Fruit fly (Drosophila melanogaster) whole organism, prepupa: ENCODE data around the gene Hrd3.
A peak's percentile ranks its signal among the peaks of the same experiment; 100 is the strongest.

Source experiments
- Blimp-1 ChIP-seq: fragments of 200-800 bp; sonication (Bioruptor generic); optimal IDR thresholded peaks from 3 replicates; lab custom pipeline; 2017; ENCODE audit warnings: missing biosample characterization, missing genetic modification characterization, mild to moderate bottlenecking, moderate library complexity, missing genetic modification reagents
- CG10631 ChIP-seq: fragments of 200-800 bp; sonication (Bioruptor generic); optimal IDR thresholded peaks from 2 replicates; lab custom pipeline; 2016; ENCODE audit warnings: missing biosample characterization, missing genetic modification characterization
- CG11294 ChIP-seq: fragments of 200-800 bp; sonication (Bioruptor generic); IDR thresholded peaks from 2 replicates; pipeline ENCODE4 v1.3.6; 2022; ENCODE audit warnings: missing biosample characterization, missing genetic modification characterization
- CG11762 ChIP-seq: fragments of 200-800 bp; sonication (Bioruptor generic); optimal IDR thresholded peaks from 3 replicates; lab custom pipeline; 2016; ENCODE audit warnings: missing biosample characterization, missing genetic modification characterization; ENCODE audit not compliant: insufficient read depth
- CG15336 ChIP-seq: fragments of 200-800 bp; sonication (Bioruptor generic); IDR thresholded peaks from 2 replicates; pipeline ENCODE4 v1.3.6; 2022; ENCODE audit warnings: missing biosample characterization, missing genetic modification characterization
- CG1621 ChIP-seq: fragments of 200-800 bp; sonication (Bioruptor generic); optimal IDR thresholded peaks from 3 replicates; lab custom pipeline; 2018; ENCODE audit warnings: missing biosample characterization, mild to moderate bottlenecking, missing genetic modification characterization
- CG31627 ChIP-seq: fragments of 200-800 bp; sonication (Bioruptor generic); optimal IDR thresholded peaks from 3 replicates; lab custom pipeline; 2016; ENCODE audit warnings: missing biosample characterization, missing genetic modification characterization
- CG32006 ChIP-seq: fragments of 200-800 bp; sonication (Bioruptor generic); optimal IDR thresholded peaks from 3 replicates; lab custom pipeline; 2017; ENCODE audit warnings: missing biosample characterization, mild to moderate bottlenecking, missing genetic modification characterization
- CG34406 ChIP-seq: fragments of 200-800 bp; sonication (Bioruptor generic); optimal IDR thresholded peaks from 3 replicates; lab custom pipeline; 2016; ENCODE audit warnings: missing biosample characterization, missing genetic modification characterization
- CG3919 ChIP-seq: fragments of 200-800 bp; sonication (Bioruptor generic); optimal IDR thresholded peaks from 3 replicates; lab custom pipeline; 2016; ENCODE audit warnings: missing biosample characterization, missing genetic modification characterization
- CG4318 ChIP-seq: fragments of 200-800 bp; sonication (Bioruptor generic); optimal IDR thresholded peaks from 3 replicates; lab custom pipeline; 2017; ENCODE audit warnings: missing biosample characterization, mild to moderate bottlenecking, missing genetic modification characterization
- CG6163 ChIP-seq: fragments of 200-800 bp; sonication (Bioruptor generic); IDR thresholded peaks from 3 replicates; pipeline ENCODE4 v1.3.6; 2022; ENCODE audit warnings: missing biosample characterization, missing genetic modification characterization
- CG6808 ChIP-seq: fragments of 200-800 bp; sonication (Bioruptor generic); optimal IDR thresholded peaks from 3 replicates; lab custom pipeline; 2017; ENCODE audit warnings: missing biosample characterization, missing genetic modification characterization, mild to moderate bottlenecking, moderate library complexity, missing genetic modification reagents
- CG6854 ChIP-seq: fragments of 200-800 bp; sonication (Bioruptor generic); optimal IDR thresholded peaks from 2 replicates; lab custom pipeline; 2017; ENCODE audit warnings: missing biosample characterization, mild to moderate bottlenecking, missing genetic modification characterization
- CG7368 ChIP-seq: fragments of 200-800 bp; sonication (Bioruptor generic); optimal IDR thresholded peaks from 3 replicates; lab custom pipeline; 2016; ENCODE audit warnings: missing biosample characterization, missing genetic modification characterization
- CG8119 ChIP-seq: fragments of 200-800 bp; sonication (Bioruptor generic); IDR thresholded peaks from 3 replicates; pipeline ENCODE4 v1.3.6; 2022; ENCODE audit warnings: missing biosample characterization, missing genetic modification characterization
- CG8319 ChIP-seq: fragments of 200-800 bp; sonication (Bioruptor generic); optimal IDR thresholded peaks from 3 replicates; lab custom pipeline; 2016; ENCODE audit warnings: missing biosample characterization, missing genetic modification characterization
- CG8632 ChIP-seq: fragments of 200-800 bp; sonication (Bioruptor generic); optimal IDR thresholded peaks from 3 replicates; lab custom pipeline; 2016; ENCODE audit warnings: missing biosample characterization, missing genetic modification characterization
- Eip75B ChIP-seq: fragments of 200-800 bp; sonication (Bioruptor generic); optimal IDR thresholded peaks from 3 replicates; lab custom pipeline; 2016; ENCODE audit warnings: missing biosample characterization, missing genetic modification characterization
- Eip78C ChIP-seq: fragments of 200-800 bp; sonication (Bioruptor generic); peaks from one replicate; lab custom pipeline; 2016; ENCODE audit warnings: missing biosample characterization, missing genetic modification characterization
- Eip93F ChIP-seq: fragments of 200-800 bp; sonication (Bioruptor generic); optimal IDR thresholded peaks from 2 replicates; lab custom pipeline; 2016; ENCODE audit warnings: missing biosample characterization, mild to moderate bottlenecking, missing genetic modification characterization
- Ets21C ChIP-seq: fragments of 200-800 bp; sonication (Bioruptor generic); optimal IDR thresholded peaks from 3 replicates; lab custom pipeline; 2016; ENCODE audit warnings: missing biosample characterization, missing genetic modification characterization
- Ets96B ChIP-seq: fragments of 200-800 bp; optimal IDR thresholded peaks from 2 replicates; lab custom pipeline; 2019; ENCODE audit warnings: missing biosample characterization, mild to moderate bottlenecking, missing genetic modification characterization, moderate library complexity
- Gug ChIP-seq: fragments of 200-800 bp; sonication (Bioruptor generic); IDR thresholded peaks from 2 replicates; pipeline ENCODE4 v1.3.6; 2022; ENCODE audit warnings: missing biosample characterization, missing genetic modification characterization
- Hr38 ChIP-seq: sonication (Bioruptor generic); optimal IDR thresholded peaks from 2 replicates; lab custom pipeline; 2016; ENCODE audit warnings: missing biosample characterization, missing genetic modification characterization
- Hr39 ChIP-seq: fragments of 200-800 bp; sonication (Bioruptor generic); optimal IDR thresholded peaks from 2 replicates; lab custom pipeline; 2016; ENCODE audit warnings: missing biosample characterization, missing genetic modification characterization
- Hr4 ChIP-seq: fragments of 200-800 bp; sonication (Bioruptor generic); optimal IDR thresholded peaks from 3 replicates; lab custom pipeline; 2016; ENCODE audit warnings: missing biosample characterization, missing genetic modification characterization
- Met ChIP-seq: fragments of 200-800 bp; sonication (Bioruptor generic); optimal IDR thresholded peaks from 3 replicates; lab custom pipeline; 2016; ENCODE audit warnings: missing biosample characterization, missing genetic modification characterization
- Sox102F ChIP-seq: fragments of 200-800 bp; sonication (Bioruptor generic); optimal IDR thresholded peaks from 2 replicates; lab custom pipeline; 2016; ENCODE audit warnings: missing biosample characterization, mild to moderate bottlenecking, missing genetic modification characterization
- Sox14 ChIP-seq: fragments of 200-800 bp; sonication (Bioruptor generic); optimal IDR thresholded peaks from 3 replicates; lab custom pipeline; 2016; ENCODE audit warnings: missing biosample characterization, missing genetic modification characterization
- Sox15 ChIP-seq: fragments of 200-800 bp; sonication (Bioruptor generic); optimal IDR thresholded peaks from 3 replicates; lab custom pipeline; 2016; ENCODE audit warnings: missing biosample characterization, missing genetic modification characterization
- dac ChIP-seq: fragments of 200-800 bp; sonication (Bioruptor generic); optimal IDR thresholded peaks from 2 replicates; lab custom pipeline; 2017; ENCODE audit warnings: missing biosample characterization, mild to moderate bottlenecking, missing genetic modification characterization
- dsx ChIP-seq: fragments of 200-800 bp; optimal IDR thresholded peaks from 3 replicates; lab custom pipeline; 2019; ENCODE audit warnings: missing biosample characterization, mild to moderate bottlenecking, missing genetic modification characterization, moderate library complexity; ENCODE audit not compliant: poor library complexity, severe bottlenecking
- esn ChIP-seq: fragments of 200-800 bp; sonication (Bioruptor generic); optimal IDR thresholded peaks from 2 replicates; lab custom pipeline; 2016; ENCODE audit warnings: missing biosample characterization, mild to moderate bottlenecking, missing genetic modification characterization, moderate library complexity
- fd85E ChIP-seq: fragments of 200-800 bp; sonication (Bioruptor generic); optimal IDR thresholded peaks from 3 replicates; lab custom pipeline; 2016; ENCODE audit warnings: missing biosample characterization, missing genetic modification characterization
- fkh ChIP-seq: fragments of 200-800 bp; sonication (Bioruptor generic); optimal IDR thresholded peaks from 3 replicates; lab custom pipeline; 2017; ENCODE audit warnings: missing biosample characterization, mild to moderate bottlenecking, missing genetic modification characterization, moderate library complexity
- lz ChIP-seq: fragments of 200-800 bp; sonication (Bioruptor generic); optimal IDR thresholded peaks from 3 replicates; lab custom pipeline; 2016; ENCODE audit warnings: missing biosample characterization, missing genetic modification characterization
- net ChIP-seq: fragments of 200-800 bp; sonication (Bioruptor generic); optimal IDR thresholded peaks from 3 replicates; lab custom pipeline; 2016; ENCODE audit warnings: missing biosample characterization, missing genetic modification characterization
- ss ChIP-seq, 2 experiments: fragments of 200-800 bp; sonication (Bioruptor generic); optimal IDR thresholded peaks; 2 replicates in 1 of 2; 3 replicates in 1 of 2; lab custom pipeline; 2017 to 2018; ENCODE audit warnings: mild to moderate bottlenecking in 2 of 2, missing biosample characterization in 2 of 2, missing genetic modification characterization in 2 of 2, moderate library complexity in 1 of 2
- svp ChIP-seq: fragments of 200-800 bp; sonication (Bioruptor generic); peaks from one replicate; lab custom pipeline; 2016; ENCODE audit warnings: missing biosample characterization, missing genetic modification characterization
- vri ChIP-seq: fragments of 200-800 bp; sonication (Bioruptor generic); optimal IDR thresholded peaks from 3 replicates; lab custom pipeline; 2016; ENCODE audit warnings: missing biosample characterization, mild to moderate bottlenecking, missing genetic modification characterization

Hrd3 gene

dm6 chr3R:23734573-23735404, 23.6 kb downstream of the Hrd3 start (continued):
- peak; percentile 29 for TF ChIP-seq CG4318 (GFP tag; lab: Kevin White, UChicago)
- no peak for TF ChIP-seq Met (GFP tag; lab: Kevin White, UChicago)
- no peak for TF ChIP-seq Blimp-1 (GFP tag; lab: Kevin White, UChicago)
- no peak for TF ChIP-seq Hr39 (GFP tag; lab: Kevin White, UChicago)
- no peak for TF ChIP-seq Hr38 (GFP tag; lab: Kevin White, UChicago)
- peak; percentile 38 for TF ChIP-seq net (GFP tag; lab: Kevin White, UChicago)
- no peak for TF ChIP-seq CG11762 (GFP tag; lab: Kevin White, UChicago)
- TF ChIP-seq vri = no peak
- no peak for TF ChIP-seq lz (GFP tag; lab: Kevin White, UChicago)
- peak; percentile 19 for TF ChIP-seq CG8632 (GFP tag; lab: Kevin White, UChicago)
- TF ChIP-seq Ets21C (GFP tag; lab: Kevin White, UChicago) = no peak
- peak; percentile 62 for TF ChIP-seq CG15336 (GFP tag; lab: Robert Waterston, UW)
- TF ChIP-seq Sox14 (GFP tag; lab: Kevin White, UChicago) = no peak
- peak; percentile 69 for TF ChIP-seq Hr4 (GFP tag; lab: Kevin White, UChicago)
- TF ChIP-seq Ets96B (tag; lab: Kevin White, UChicago) = no peak
- peak; percentile 72 for TF ChIP-seq CG8119
- TF ChIP-seq CG11294 (GFP tag; lab: Robert Waterston, UW) = no peak
- peak; percentile 61 for TF ChIP-seq Eip78C
- no peak for TF ChIP-seq CG31627 (GFP tag; lab: Kevin White, UChicago)
- TF ChIP-seq CG7368 (GFP tag; lab: Kevin White, UChicago) = no peak
- TF ChIP-seq CG10631 = no peak
- TF ChIP-seq CG34406 (GFP tag; lab: Kevin White, UChicago) = peak; percentile 35
- peak; percentile 14 for TF ChIP-seq CG6808
- TF ChIP-seq CG6854 (GFP tag; lab: Kevin White, UChicago) = no peak
- peak; percentile 76 for TF ChIP-seq CG32006 (GFP tag; lab: Kevin White, UChicago)
- TF ChIP-seq ss (GFP tag; optimal IDR thresholded peaks at IDR 0.05; lab: Kevin White, UChicago) = peak; percentile 15 to 44
- no peak for TF ChIP-seq CG1621 (tag; lab: Kevin White, UChicago)
- peak; percentile 21 for TF ChIP-seq dac (GFP tag; lab: Kevin White, UChicago)
- no peak for TF ChIP-seq fkh
- peak; percentile 37 for TF ChIP-seq Eip75B (GFP tag; lab: Kevin White, UChicago)
- TF ChIP-seq, all 60 proteins: peak for 26

- TF ChIP-seq Sox15 (GFP tag; lab: Kevin White, UChicago) (no peak), dsx (GFP tag; lab: Kevin White, UChicago) (no peak), esn (GFP tag; lab: Kevin White, UChicago) (no peak), CG6808 (no peak), Eip93F (no peak), dac (GFP tag; lab: Kevin White, UChicago) (no peak), Sox102F (GFP tag; lab: Kevin White, UChicago) (no peak), Hr4 (GFP tag; lab: Kevin White, UChicago) (no peak), svp (GFP tag; lab: Kevin White, UChicago) (no peak), CG1621 (tag; lab: Kevin White, UChicago) (no peak), CG8319 (GFP tag; lab: Kevin White, UChicago) (no peak), CG6163 (GFP tag; lab: Robert Waterston, UW) (no peak), fd85E (GFP tag; lab: Kevin White, UChicago) (no peak), Eip75B (GFP tag; lab: Kevin White, UChicago) (no peak), Gug (GFP tag; lab: Robert Waterston, UW) (no peak), CG3919 (no peak), Blimp-1 (GFP tag; lab: Kevin White, UChicago) (no peak)
These were observed 24.6 kb downstream of the Hrd3 start for dm6 chr3R:23733771-23734170.
